Fruit fly (Drosophila melanogaster) S2 (cell line): ENCODE data around the gene Lk6.

Experiments used
- CG8478 ChIP-seq: fragments of >200 bp; optimal IDR thresholded peaks from 2 replicates; lab custom pipeline; 2018
- CTCF ChIP-seq, 2 experiments: fragments of >200 bp; optimal IDR thresholded peaks; 2 replicates each; lab custom pipeline; 2018

dm6 chr3R:11759185-11759731, 5.0 kb downstream of the Lk6 start:
- TF ChIP-seq CG8478 (no peak), CTCF (optimal IDR thresholded peaks at IDR 0.05; lab: Kevin White, UChicago) (no peak)
